Worm (Caenorhabditis elegans) whole organism, L1 larva: ENCODE data around the gene nhr-171.

Experiments used
- C16A3.4 ChIP-seq: fragments of 150-350 bp; optimal IDR thresholded peaks from 2 replicates; lab custom pipeline; 2014; ENCODE audit warnings: missing biosample characterization, missing genetic modification characterization
- C34B4.2 ChIP-seq: sonication (generic microtip); optimal IDR thresholded peaks from 2 replicates; lab custom pipeline; 2017; ENCODE audit warnings: mild to moderate bottlenecking, missing genetic modification characterization, missing compliant biosample characterization
- aha-1 ChIP-seq: fragments of 150-350 bp; optimal IDR thresholded peaks from 2 replicates; lab custom pipeline; 2014; ENCODE audit warnings: missing biosample characterization, missing genetic modification characterization
- aly-2 ChIP-seq: fragments of 150-350 bp; optimal IDR thresholded peaks from 2 replicates; lab custom pipeline; 2014; ENCODE audit warnings: missing biosample characterization, missing genetic modification characterization
- ama-1 ChIP-seq: fragments of 150-350 bp; optimal IDR thresholded peaks from 2 replicates; lab custom pipeline; 2014
- ceh-8 ChIP-seq: fragments of 200-800 bp; sonication (Bioruptor generic); optimal IDR thresholded peaks from 2 replicates; lab custom pipeline; 2018; ENCODE audit warnings: mild to moderate bottlenecking, missing genetic modification characterization, moderate library complexity, missing compliant biosample characterization
- ceh-88 ChIP-seq: fragments of 200-800 bp; sonication (Bioruptor generic); IDR thresholded peaks from 2 replicates; pipeline ENCODE4 v1.3.6; 2022; ENCODE audit warnings: missing genetic modification characterization, missing compliant biosample characterization
- ceh-90 ChIP-seq: sonication (generic microtip); optimal IDR thresholded peaks from 2 replicates; lab custom pipeline; 2016; ENCODE audit warnings: missing genetic modification characterization, missing compliant biosample characterization
- dpl-1 ChIP-seq, 3 experiments: fragments of 150-350 bp in 2 of 3; sonication (generic microtip) in 1 of 3; optimal IDR thresholded peaks; 2 replicates each; lab custom pipeline; 2014 to 2017; ENCODE audit warnings: missing biosample characterization in 3 of 3, missing genetic modification characterization in 3 of 3, missing genetic modification reagents in 3 of 3
- dsc-1 ChIP-seq: sonication (generic microtip); optimal IDR thresholded peaks from 2 replicates; lab custom pipeline; 2016; ENCODE audit warnings: mild to moderate bottlenecking, missing genetic modification characterization, missing compliant biosample characterization
- efl-1 ChIP-seq, 4 experiments: fragments of 150-350 bp; optimal IDR thresholded peaks in 3 of 4; peaks in 1 of 4; 1 replicate in 1 of 4; 2 replicates in 3 of 4; lab custom pipeline; 2014; ENCODE audit warnings: missing biosample characterization in 2 of 4, missing genetic modification characterization in 2 of 4, missing genetic modification reagents in 2 of 4
- efl-3 ChIP-seq: fragments of 200-800 bp; sonication (Bioruptor generic); optimal IDR thresholded peaks from 2 replicates; lab custom pipeline; 2018; ENCODE audit warnings: mild to moderate bottlenecking, missing genetic modification characterization, missing compliant biosample characterization
- egl-13 ChIP-seq: sonication (generic microtip); optimal IDR thresholded peaks from 2 replicates; lab custom pipeline; 2016; ENCODE audit warnings: missing genotype, missing genetic modification reagents, missing genetic modification characterization, missing compliant biosample characterization
- elt-2 ChIP-seq: sonication (generic microtip); optimal IDR thresholded peaks from 2 replicates; lab custom pipeline; 2016; ENCODE audit warnings: missing genetic modification characterization, mild to moderate bottlenecking, inconsistent platforms, missing compliant biosample characterization, missing genetic modification reagents
- fkh-4 ChIP-seq: sonication (generic microtip); optimal IDR thresholded peaks from 2 replicates; lab custom pipeline; 2016; ENCODE audit warnings: missing compliant biosample characterization, missing genetic modification characterization, borderline replicate concordance
- fos-1 ChIP-seq: fragments of 150-350 bp; optimal IDR thresholded peaks from 2 replicates; lab custom pipeline; 2014; ENCODE audit warnings: missing biosample characterization, missing genetic modification characterization
- hpl-2 ChIP-seq: fragments of 150-350 bp; optimal IDR thresholded peaks from 2 replicates; lab custom pipeline; 2014; ENCODE audit warnings: missing biosample characterization, missing genetic modification reagents, missing genetic modification characterization
- lin-15B ChIP-seq: fragments of 150-350 bp; sonication (generic microtip); optimal IDR thresholded peaks from 3 replicates; lab custom pipeline; 2014; ENCODE audit warnings: missing biosample characterization, missing genetic modification characterization
- lin-35 ChIP-seq, 2 experiments: fragments of 150-350 bp; optimal IDR thresholded peaks; 2 replicates each; lab custom pipeline; 2014; ENCODE audit warnings: missing biosample characterization in 2 of 2, missing genetic modification characterization in 2 of 2, missing genetic modification reagents in 2 of 2
- lin-39 ChIP-seq: fragments of 150-350 bp; optimal IDR thresholded peaks from 2 replicates; lab custom pipeline; 2014; ENCODE audit warnings: missing biosample characterization, missing genetic modification reagents, missing genetic modification characterization
- lsy-2 ChIP-seq, 2 experiments: fragments of 150-350 bp; optimal IDR thresholded peaks; 2 replicates each; lab custom pipeline; 2014; ENCODE audit warnings: missing biosample characterization in 2 of 2, missing genetic modification characterization in 2 of 2
- mef-2 ChIP-seq: fragments of 150-350 bp; optimal IDR thresholded peaks from 2 replicates; lab custom pipeline; 2014; ENCODE audit warnings: missing biosample characterization, missing genetic modification characterization
- mep-1 ChIP-seq: fragments of 150-350 bp; optimal IDR thresholded peaks from 2 replicates; lab custom pipeline; 2014; ENCODE audit warnings: missing biosample characterization, missing genetic modification characterization
- nhr-11 ChIP-seq: fragments of 150-350 bp; optimal IDR thresholded peaks from 2 replicates; lab custom pipeline; 2014; ENCODE audit warnings: missing biosample characterization, missing genetic modification characterization
- nhr-20 ChIP-seq: sonication (generic microtip); optimal IDR thresholded peaks from 2 replicates; lab custom pipeline; 2016; ENCODE audit warnings: mild to moderate bottlenecking, missing genetic modification characterization, missing compliant biosample characterization
- nhr-237 ChIP-seq: fragments of 150-350 bp; optimal IDR thresholded peaks from 2 replicates; lab custom pipeline; 2014; ENCODE audit warnings: missing biosample characterization, missing genetic modification characterization
- nhr-76 ChIP-seq: sonication (generic microtip); optimal IDR thresholded peaks from 2 replicates; lab custom pipeline; 2017; ENCODE audit warnings: missing biosample characterization, missing genetic modification characterization
- nhr-84 ChIP-seq: sonication (generic microtip); optimal IDR thresholded peaks from 2 replicates; lab custom pipeline; 2017; ENCODE audit warnings: missing biosample characterization, missing genetic modification characterization
- pag-3 ChIP-seq: sonication (generic microtip); optimal IDR thresholded peaks from 2 replicates; lab custom pipeline; 2017; ENCODE audit warnings: missing genetic modification characterization, mild to moderate bottlenecking, missing compliant biosample characterization, antibody characterized with exemption, borderline replicate concordance; ENCODE audit not compliant: insufficient read depth
- pax-3 ChIP-seq: fragments of 200-800 bp; sonication (Bioruptor generic); optimal IDR thresholded peaks from 2 replicates; lab custom pipeline; 2018; ENCODE audit warnings: mild to moderate bottlenecking, missing genetic modification characterization, moderate library complexity, missing compliant biosample characterization
- rnt-1 ChIP-seq: sonication (generic microtip); optimal IDR thresholded peaks from 2 replicates; lab custom pipeline; 2016; ENCODE audit warnings: mild to moderate bottlenecking, missing genetic modification characterization, moderate library complexity, missing compliant biosample characterization
- snpc-4 ChIP-seq: fragments of 150-350 bp; optimal IDR thresholded peaks from 2 replicates; lab custom pipeline; 2014; ENCODE audit warnings: missing biosample characterization, missing genetic modification characterization
- snu-23 ChIP-seq: sonication (generic microtip); optimal IDR thresholded peaks from 2 replicates; lab custom pipeline; 2016; ENCODE audit warnings: missing genetic modification characterization, missing compliant biosample characterization
- swsn-7 ChIP-seq: sonication (generic microtip); optimal IDR thresholded peaks from 2 replicates; lab custom pipeline; 2016; ENCODE audit warnings: missing genetic modification characterization, missing compliant biosample characterization
- unc-30 ChIP-seq: sonication (generic microtip); optimal IDR thresholded peaks from 2 replicates; lab custom pipeline; 2017; ENCODE audit warnings: missing biosample characterization, missing genetic modification characterization
- unc-62 ChIP-seq: fragments of 150-350 bp; optimal IDR thresholded peaks from 2 replicates; lab custom pipeline; 2014; ENCODE audit warnings: missing biosample characterization, missing genetic modification reagents, missing genetic modification characterization
- unc-86 ChIP-seq: sonication (generic microtip); optimal IDR thresholded peaks from 2 replicates; lab custom pipeline; 2016; ENCODE audit warnings: missing genetic modification characterization, missing compliant biosample characterization
- vab-15 ChIP-seq: sonication (generic microtip); optimal IDR thresholded peaks from 2 replicates; lab custom pipeline; 2017; ENCODE audit warnings: missing genotype, mild to moderate bottlenecking, missing genetic modification characterization, missing compliant biosample characterization
- zip-4 ChIP-seq: fragments of 200-800 bp; sonication (Bioruptor generic); optimal IDR thresholded peaks from 2 replicates; lab custom pipeline; 2018; ENCODE audit warnings: mild to moderate bottlenecking, missing genetic modification characterization, moderate library complexity, missing compliant biosample characterization

The nhr-171 gene

ce11 chrV:7528816-7529215 is 17.3 kb downstream of the nhr-171 start, which contains the start of gene C54F6.5 (continued):
- TF ChIP-seq unc-62, result no peak

ce11 chrV:7529840-7530239 is 18.3 kb downstream of the nhr-171 start, which contains the start of gene swt-2:
TSS of gene swt-2 (plus strand) at chrV:7530140.
- TF ChIP-seq elt-2 (no peak), ceh-8 (GFP tag; lab: Kevin White, UChicago) (no peak), nhr-237 (no peak), unc-86 (tag; lab: Kevin White, UChicago) (no peak), pax-3 (tag; lab: Kevin White, UChicago) (no peak), nhr-20 (tag; lab: Kevin White, UChicago) (no peak), C34B4.2 (no peak), lin-39 (tag; lab: Kevin White, UChicago) (no peak), nhr-84 (tag; lab: Kevin White, UChicago) (no peak), ceh-90 (tag; lab: Kevin White, UChicago) (no peak), efl-3 (GFP tag; lab: Kevin White, UChicago) (no peak), zip-4 (GFP tag; lab: Kevin White, UChicago) (no peak), mef-2 (tag; lab: Kevin White, UChicago) (no peak), nhr-11 (tag; lab: Kevin White, UChicago) (no peak), fkh-4 (tag; lab: Kevin White, UChicago) (no peak), aly-2 (no peak), hpl-2 (GFP tag; lab: Kevin White, UChicago) (no peak), nhr-76 (tag; lab: Kevin White, UChicago) (no peak), dsc-1 (tag; lab: Kevin White, UChicago) (no peak)

- TF ChIP-seq efl-1 (optimal IDR thresholded peaks at IDR 0.05; lab: Kevin White, UChicago) (no peak), efl-1 (GFP tag; optimal IDR thresholded peaks at IDR 0.05 in 1 of 2; lab: Kevin White, UChicago) (peak in 1 of 2 experiments; percentile 50), aha-1 (tag; lab: Kevin White, UChicago) (no peak)
Observed at ce11 chrV:7532947-7533346, 21.4 kb downstream of the nhr-171 start, which contains the start of gene C54F6.3. TSS of gene C54F6.3 (plus strand) at chrV:7533247.

ce11 chrV:7538018-7538417 is 26.5 kb downstream of the nhr-171 start, which contains the start of gene C54F6.12:
TSS of gene C54F6.12 (minus strand) at chrV:7538118.
- TF ChIP-seq lin-15B (tag; lab: Kevin White, UChicago) (no peak), lin-35 (GFP tag; optimal IDR thresholded peaks at IDR 0.05; lab: Kevin White, UChicago) (no peak), unc-62 (no peak), egl-13 (tag; lab: Kevin White, UChicago) (no peak), swsn-7 (tag; lab: Kevin White, UChicago) (no peak), vab-15 (tag; lab: Kevin White, UChicago) (no peak), mef-2 (tag; lab: Kevin White, UChicago) (no peak)
- TF ChIP-seq, all 84 proteins: peak for 0

ce11 chrV:7539015-7539414 is 27.4 kb downstream of the nhr-171 start, which contains the start of gene srh-268:
TSS of gene srh-268 (plus strand) at chrV:7539315.
- TF ChIP-seq fos-1 (tag; lab: Kevin White, UChicago) (no peak), lsy-2 (tag; optimal IDR thresholded peaks at IDR 0.05; lab: Kevin White, UChicago) (no peak), pag-3 (tag; lab: Kevin White, UChicago) (no peak), unc-30 (tag; lab: Kevin White, UChicago) (no peak), mef-2 (tag; lab: Kevin White, UChicago) (no peak), aha-1 (tag; lab: Kevin White, UChicago) (no peak), C16A3.4 (tag; lab: Kevin White, UChicago) (no peak), ama-1 (lab: Kevin White, UChicago) (no peak), dpl-1 (GFP tag; optimal IDR thresholded peaks at IDR 0.05; lab: Kevin White, UChicago) (no peak), snpc-4 (tag; lab: Kevin White, UChicago) (no peak), fkh-4 (tag; lab: Kevin White, UChicago) (no peak), ceh-88 (GFP tag; lab: Robert Waterston, UW) (no peak), mep-1 (tag; lab: Kevin White, UChicago) (no peak), rnt-1 (tag; lab: Kevin White, UChicago) (no peak), elt-2 (no peak), snu-23 (no peak)
